Fruit fly (Drosophila melanogaster) S2 (cell line): ENCODE measurements around the gene CG31463.

Experiments used
- CG8478 ChIP-seq: fragments of >200 bp; optimal IDR thresholded peaks from 2 replicates; lab custom pipeline; 2018
- CTCF ChIP-seq, 2 experiments: fragments of >200 bp; optimal IDR thresholded peaks; 2 replicates each; lab custom pipeline; 2018

DNA sequence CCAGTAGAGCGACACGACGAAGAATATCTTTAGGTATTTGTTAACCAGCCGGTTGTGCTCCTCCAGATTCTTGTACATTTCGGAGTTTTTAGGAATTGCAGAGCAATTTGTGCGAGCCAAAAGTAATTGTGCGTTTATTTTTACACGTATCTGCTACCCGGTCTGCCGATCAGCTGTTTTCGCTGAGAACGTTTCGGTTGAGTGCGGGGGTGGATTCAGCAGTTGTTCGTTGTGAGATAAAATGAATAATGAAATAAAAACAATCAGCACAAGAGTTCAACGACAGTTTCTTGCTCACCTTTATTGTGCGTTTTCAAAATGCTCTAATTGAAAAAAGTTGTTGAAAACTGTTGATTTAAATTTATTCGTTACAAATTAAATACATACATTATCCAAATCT is 11.7 kb downstream of the CG31463 start, which contains the start of gene nac:
- no peak for TF ChIP-seq CG8478 (lab: Kevin White, UChicago)
- TF ChIP-seq CTCF (optimal IDR thresholded peaks at IDR 0.05; lab: Kevin White, UChicago): no peak
